Worm (Caenorhabditis elegans) whole organism, L2 larva: Measurements from ENCODE around the gene C05D9.9.

Experiments used
- C34F6.9 ChIP-seq: fragments of 150-350 bp; optimal IDR thresholded peaks from 2 replicates; lab custom pipeline; 2014; ENCODE audit warnings: missing biosample characterization, missing genetic modification characterization
- elt-1 ChIP-seq: fragments of 150-350 bp; optimal IDR thresholded peaks from 2 replicates; lab custom pipeline; 2014; ENCODE audit warnings: missing biosample characterization, missing genetic modification characterization
- lin-39 ChIP-seq: fragments of 150-350 bp; optimal IDR thresholded peaks from 2 replicates; lab custom pipeline; 2014; ENCODE audit warnings: missing biosample characterization, missing genetic modification reagents, missing genetic modification characterization
- mab-5 ChIP-seq: fragments of 150-350 bp; optimal IDR thresholded peaks from 2 replicates; lab custom pipeline; 2014; ENCODE audit warnings: missing biosample characterization, missing genetic modification characterization
- sma-3 ChIP-seq: sonication (generic microtip); optimal IDR thresholded peaks from 2 replicates; lab custom pipeline; 2016; ENCODE audit warnings: missing genetic modification reagents, missing genetic modification characterization, missing compliant biosample characterization
- zag-1 ChIP-seq: fragments of 150-350 bp; optimal IDR thresholded peaks from 2 replicates; lab custom pipeline; 2014; ENCODE audit warnings: missing biosample characterization, missing genetic modification characterization

ce11 chrX:1154648-1155047 is 30.6 kb upstream of the C05D9.9 start, which contains the start of gene R193.1:
- TF ChIP-seq elt-1 (tag; lab: Kevin White, UChicago) (no peak), zag-1 (tag; lab: Kevin White, UChicago) (no peak), lin-39 (no peak), C34F6.9 (tag; lab: Kevin White, UChicago) (no peak), mab-5 (no peak), sma-3 (no peak)
